Worm (Caenorhabditis elegans) whole organism, L2 larva: ENCODE data around the gene pkc-3.
A peak's percentile ranks its signal among the peaks of the same experiment; 100 is the strongest.

ENCODE experiments used
- C34F6.9 ChIP-seq: fragments of 150-350 bp; optimal IDR thresholded peaks from 2 replicates; lab custom pipeline; 2014; ENCODE audit warnings: missing biosample characterization, missing genetic modification characterization
- F13H6.1 ChIP-seq: sonication (generic microtip); optimal IDR thresholded peaks from 2 replicates; lab custom pipeline; 2016; ENCODE audit warnings: missing genetic modification characterization, missing compliant biosample characterization
- R02D3.7 ChIP-seq: fragments of 150-350 bp; optimal IDR thresholded peaks from 2 replicates; lab custom pipeline; 2014; ENCODE audit warnings: missing biosample characterization, missing genetic modification characterization
- Y55F3AM.14 ChIP-seq: fragments of 200-800 bp; sonication (Bioruptor generic); optimal IDR thresholded peaks from 2 replicates; lab custom pipeline; 2018; ENCODE audit warnings: mild to moderate bottlenecking, missing genetic modification characterization, missing compliant biosample characterization
- ZK546.5 ChIP-seq: sonication (generic microtip); optimal IDR thresholded peaks from 2 replicates; lab custom pipeline; 2017; ENCODE audit warnings: missing biosample characterization, missing genetic modification characterization
- alr-1 ChIP-seq: fragments of 150-350 bp; optimal IDR thresholded peaks from 2 replicates; lab custom pipeline; 2014; ENCODE audit warnings: missing biosample characterization, missing genetic modification characterization
- aly-2 ChIP-seq: fragments of 150-350 bp; optimal IDR thresholded peaks from 2 replicates; lab custom pipeline; 2014; ENCODE audit warnings: missing biosample characterization, missing genetic modification characterization
- ama-1 ChIP-seq: fragments of 150-350 bp; optimal IDR thresholded peaks from 2 replicates; lab custom pipeline; 2018; ENCODE audit warnings: inconsistent platforms
- blmp-1 ChIP-seq: sonication (generic microtip); optimal IDR thresholded peaks from 2 replicates; lab custom pipeline; 2017; ENCODE audit warnings: missing genetic modification characterization, mild to moderate bottlenecking, missing compliant biosample characterization, antibody characterized with exemption, moderate library complexity; ENCODE audit not compliant: insufficient read depth
- ceh-16 ChIP-seq: fragments of 150-350 bp; optimal IDR thresholded peaks from 2 replicates; lab custom pipeline; 2014; ENCODE audit warnings: missing biosample characterization, missing genetic modification characterization
- ceh-82 ChIP-seq: fragments of 150-350 bp; optimal IDR thresholded peaks from 2 replicates; lab custom pipeline; 2014; ENCODE audit warnings: missing biosample characterization, missing genetic modification characterization
- crh-2 ChIP-seq: sonication (generic microtip); optimal IDR thresholded peaks from 2 replicates; lab custom pipeline; 2017; ENCODE audit warnings: missing biosample characterization, missing genetic modification characterization
- dmd-4 ChIP-seq: sonication (generic microtip); optimal IDR thresholded peaks from 2 replicates; lab custom pipeline; 2017; ENCODE audit warnings: missing biosample characterization, missing genetic modification characterization
- egl-27 ChIP-seq: sonication (generic microtip); optimal IDR thresholded peaks from 3 replicates; lab custom pipeline; 2017; ENCODE audit warnings: missing biosample characterization, missing genetic modification reagents, missing genetic modification characterization
- elt-3 ChIP-seq: sonication (generic microtip); optimal IDR thresholded peaks from 2 replicates; lab custom pipeline; 2017; ENCODE audit warnings: missing biosample characterization, missing genetic modification characterization
- fos-1 ChIP-seq: fragments of 150-350 bp; optimal IDR thresholded peaks from 2 replicates; lab custom pipeline; 2014; ENCODE audit warnings: missing biosample characterization, missing genetic modification characterization
- gmeb-1 ChIP-seq: fragments of 150-350 bp; optimal IDR thresholded peaks from 2 replicates; lab custom pipeline; 2014; ENCODE audit warnings: missing biosample characterization, missing genetic modification characterization
- lin-11 ChIP-seq: fragments of 150-350 bp; sonication (generic microtip); optimal IDR thresholded peaks from 2 replicates; lab custom pipeline; 2014; ENCODE audit warnings: missing biosample characterization, missing genetic modification characterization, inconsistent platforms, mixed read lengths
- lin-13 ChIP-seq: fragments of 150-350 bp; optimal IDR thresholded peaks from 2 replicates; lab custom pipeline; 2014; ENCODE audit warnings: missing biosample characterization, missing genetic modification reagents, missing genetic modification characterization
- lin-39 ChIP-seq: fragments of 150-350 bp; optimal IDR thresholded peaks from 2 replicates; lab custom pipeline; 2014; ENCODE audit warnings: missing biosample characterization, missing genetic modification reagents, missing genetic modification characterization
- lsy-2 ChIP-seq, 2 experiments: fragments of 150-350 bp in 1 of 2; sonication (generic microtip) in 1 of 2; optimal IDR thresholded peaks; 2 replicates each; lab custom pipeline; 2014 to 2017; ENCODE audit warnings: missing biosample characterization in 2 of 2, missing genetic modification characterization in 2 of 2
- mab-5 ChIP-seq: fragments of 150-350 bp; optimal IDR thresholded peaks from 2 replicates; lab custom pipeline; 2014; ENCODE audit warnings: missing biosample characterization, missing genetic modification characterization
- mbf-1 ChIP-seq: sonication (generic microtip); optimal IDR thresholded peaks from 2 replicates; lab custom pipeline; 2017; ENCODE audit warnings: missing biosample characterization, missing genetic modification characterization
- mdl-1 ChIP-seq, 2 experiments: fragments of 150-350 bp in 1 of 2; sonication (generic microtip) in 1 of 2; optimal IDR thresholded peaks; 2 replicates each; lab custom pipeline; 2017; ENCODE audit warnings: missing biosample characterization in 2 of 2, missing genetic modification characterization in 2 of 2
- nhr-10 ChIP-seq: sonication (generic microtip); optimal IDR thresholded peaks from 2 replicates; lab custom pipeline; 2017; ENCODE audit warnings: missing biosample characterization, missing genetic modification characterization
- nhr-11 ChIP-seq: fragments of 150-350 bp; optimal IDR thresholded peaks from 2 replicates; lab custom pipeline; 2014; ENCODE audit warnings: missing biosample characterization, missing genetic modification characterization
- nhr-12 ChIP-seq: fragments of 150-350 bp; optimal IDR thresholded peaks from 2 replicates; lab custom pipeline; 2014; ENCODE audit warnings: missing biosample characterization, missing genetic modification characterization
- nhr-129 ChIP-seq: fragments of 150-350 bp; optimal IDR thresholded peaks from 2 replicates; lab custom pipeline; 2014; ENCODE audit warnings: missing biosample characterization, missing genetic modification characterization
- nhr-21 ChIP-seq: fragments of 150-350 bp; optimal IDR thresholded peaks from 2 replicates; lab custom pipeline; 2014; ENCODE audit warnings: missing biosample characterization, missing genetic modification characterization
- nhr-23 ChIP-seq: fragments of 150-350 bp; optimal IDR thresholded peaks from 2 replicates; lab custom pipeline; 2014; ENCODE audit warnings: missing biosample characterization, missing genetic modification reagents, missing genetic modification characterization
- nhr-237 ChIP-seq: fragments of 150-350 bp; optimal IDR thresholded peaks from 2 replicates; lab custom pipeline; 2014; ENCODE audit warnings: missing biosample characterization, missing genetic modification characterization
- nhr-25 ChIP-seq: fragments of 150-350 bp; sonication (generic microtip); optimal IDR thresholded peaks from 3 replicates; lab custom pipeline; 2014; ENCODE audit warnings: missing biosample characterization, missing genetic modification characterization
- nhr-6 ChIP-seq: fragments of 150-350 bp; optimal IDR thresholded peaks from 2 replicates; lab custom pipeline; 2014; ENCODE audit warnings: missing biosample characterization, missing genetic modification characterization
- nhr-77 ChIP-seq: fragments of 150-350 bp; optimal IDR thresholded peaks from 2 replicates; lab custom pipeline; 2014; ENCODE audit warnings: missing biosample characterization, missing genetic modification characterization
- peb-1 ChIP-seq: fragments of 150-350 bp; optimal IDR thresholded peaks from 2 replicates; lab custom pipeline; 2014; ENCODE audit warnings: missing biosample characterization, missing genetic modification characterization
- sem-4 ChIP-seq: fragments of 150-350 bp; optimal IDR thresholded peaks from 2 replicates; lab custom pipeline; 2014; ENCODE audit warnings: missing biosample characterization, missing genetic modification reagents, missing genetic modification characterization
- skn-1 ChIP-seq: sonication (generic microtip); optimal IDR thresholded peaks from 2 replicates; lab custom pipeline; 2017; ENCODE audit warnings: missing biosample characterization, missing genetic modification characterization
- sma-3 ChIP-seq: sonication (generic microtip); optimal IDR thresholded peaks from 2 replicates; lab custom pipeline; 2016; ENCODE audit warnings: missing genetic modification reagents, missing genetic modification characterization, missing compliant biosample characterization
- sma-9 ChIP-seq, 2 experiments: fragments of 150-350 bp in 1 of 2; sonication (generic microtip) in 1 of 2; optimal IDR thresholded peaks; 2 replicates each; lab custom pipeline; 2014 to 2016; ENCODE audit warnings: missing genetic modification characterization in 2 of 2, mild to moderate bottlenecking in 1 of 2, missing biosample characterization in 1 of 2, missing compliant biosample characterization in 1 of 2, missing genetic modification reagents in 1 of 2, moderate library complexity in 1 of 2
- snpc-4 ChIP-seq: fragments of 150-350 bp; optimal IDR thresholded peaks from 2 replicates; lab custom pipeline; 2014; ENCODE audit warnings: missing biosample characterization, missing genetic modification characterization
- unc-39 ChIP-seq: fragments of 150-350 bp; optimal IDR thresholded peaks from 2 replicates; lab custom pipeline; 2014; ENCODE audit warnings: missing biosample characterization, missing genetic modification characterization
- unc-55 ChIP-seq: fragments of 150-350 bp; sonication (generic microtip); optimal IDR thresholded peaks from 3 replicates; lab custom pipeline; 2014; ENCODE audit warnings: missing biosample characterization, missing genetic modification reagents, missing genetic modification characterization
- unc-62 ChIP-seq: fragments of 150-350 bp; optimal IDR thresholded peaks from 2 replicates; lab custom pipeline; 2014; ENCODE audit warnings: missing biosample characterization, missing genetic modification reagents, missing genetic modification characterization
- zag-1 ChIP-seq: fragments of 150-350 bp; optimal IDR thresholded peaks from 2 replicates; lab custom pipeline; 2014; ENCODE audit warnings: missing biosample characterization, missing genetic modification characterization
- ztf-1 ChIP-seq: fragments of 200-800 bp; sonication (Bioruptor generic); conservative IDR thresholded peaks from 2 replicates; pipeline ENCODE4 v1.3.6; 2022; ENCODE audit warnings: missing genetic modification characterization, missing compliant biosample characterization
- ztf-11 ChIP-seq: sonication (generic microtip); optimal IDR thresholded peaks from 2 replicates; lab custom pipeline; 2017; ENCODE audit warnings: missing biosample characterization, missing genetic modification characterization
- ztf-4 ChIP-seq: fragments of 150-350 bp; optimal IDR thresholded peaks from 2 replicates; lab custom pipeline; 2014; ENCODE audit warnings: missing biosample characterization, missing genetic modification characterization

Gene pkc-3

ce11 chrII:5353642-5354041 is 26.2 kb upstream of the pkc-3 start:
- TF ChIP-seq Y55F3AM.14 (GFP tag; lab: Kevin White, UChicago): peak; percentile 25
- TF ChIP-seq lsy-2 (tag; optimal IDR thresholded peaks at IDR 0.05; lab: Kevin White, UChicago): peak in 1 of 2 experiments; percentile 22
- TF ChIP-seq sma-9 (GFP tag; optimal IDR thresholded peaks at IDR 0.05; lab: Kevin White, UChicago): peak; percentile 17
- TF ChIP-seq sma-9 (tag; optimal IDR thresholded peaks at IDR 0.05; lab: Kevin White, UChicago): no peak
- TF ChIP-seq sma-3 (GFP tag; lab: Kevin White, UChicago): peak; percentile 22
- TF ChIP-seq lin-13 (GFP tag; lab: Kevin White, UChicago): no peak
- TF ChIP-seq, all 48 proteins: peak for 4

ce11 chrII:5355384-5355783 is 24.4 kb upstream of the pkc-3 start, which contains the start of gene srg-69:
srg-69 (plus strand) TSS chrII:5355684.
- TF ChIP-seq ceh-82 (tag; lab: Kevin White, UChicago) (no peak), crh-2 (tag; lab: Kevin White, UChicago) (no peak), ceh-16 (tag; lab: Kevin White, UChicago) (no peak), nhr-237 (tag; lab: Kevin White, UChicago) (no peak), nhr-12 (tag; lab: Kevin White, UChicago) (no peak), ztf-1 (no peak), sma-9 (GFP tag; optimal IDR thresholded peaks at IDR 0.05; lab: Kevin White, UChicago) (no peak), sma-9 (tag; optimal IDR thresholded peaks at IDR 0.05; lab: Kevin White, UChicago) (no peak)

ce11 chrII:5358137-5358745 is 21.6 kb upstream of the pkc-3 start, which contains the start of the genes F09E5.11 and bmy-1:
F09E5.11 (minus strand) TSS chrII:5358187.
bmy-1 (plus strand) TSS chrII:5358695.
- TF ChIP-seq mdl-1 (tag; optimal IDR thresholded peaks at IDR 0.05; lab: Kevin White, UChicago) (peak in 1 of 2 experiments; percentile 51), alr-1 (no peak), sma-9 (GFP tag; optimal IDR thresholded peaks at IDR 0.05; lab: Kevin White, UChicago) (peak; percentile 79), sma-9 (tag; optimal IDR thresholded peaks at IDR 0.05; lab: Kevin White, UChicago) (no peak), ama-1 (no peak), egl-27 (tag; lab: Kevin White, UChicago) (no peak), F13H6.1 (tag; lab: Kevin White, UChicago) (peak; percentile 83), skn-1 (tag; lab: Kevin White, UChicago) (peak; percentile 41), elt-3 (no peak), ztf-4 (tag; lab: Kevin White, UChicago) (peak; percentile 63), unc-55 (GFP tag; lab: Kevin White, UChicago) (peak; percentile 94), ztf-1 (no peak), Y55F3AM.14 (GFP tag; lab: Kevin White, UChicago) (peak; percentile 61), nhr-25 (tag; lab: Kevin White, UChicago) (peak; percentile 53), C34F6.9 (peak; percentile 84), dmd-4 (tag; lab: Kevin White, UChicago) (no peak), nhr-21 (tag; lab: Kevin White, UChicago) (peak; percentile 64), lin-39 (no peak), nhr-77 (tag; lab: Kevin White, UChicago) (no peak), nhr-6 (tag; lab: Kevin White, UChicago) (no peak), unc-39 (tag; lab: Kevin White, UChicago) (no peak), sem-4 (tag; lab: Kevin White, UChicago) (peak; percentile 76), nhr-237 (tag; lab: Kevin White, UChicago) (peak; percentile 52), unc-62 (GFP tag; lab: Kevin White, UChicago) (no peak), zag-1 (tag; lab: Kevin White, UChicago) (peak; percentile 72), snpc-4 (peak; percentile 54), crh-2 (tag; lab: Kevin White, UChicago) (peak; percentile 81), gmeb-1 (tag; lab: Kevin White, UChicago) (peak; percentile 83), ZK546.5 (tag; lab: Kevin White, UChicago) (peak; percentile 29), fos-1 (tag; lab: Kevin White, UChicago) (peak; percentile 56), nhr-11 (no peak), peb-1 (tag; lab: Kevin White, UChicago) (no peak), nhr-12 (tag; lab: Kevin White, UChicago) (no peak), ztf-11 (tag; lab: Kevin White, UChicago) (no peak), lin-11 (tag; lab: Kevin White, UChicago) (peak; percentile 89), lsy-2 (tag; optimal IDR thresholded peaks at IDR 0.05; lab: Kevin White, UChicago) (peak; percentile 59 to 85), R02D3.7 (peak; percentile 87), nhr-10 (no peak), ceh-82 (tag; lab: Kevin White, UChicago) (peak; percentile 43), mab-5 (tag; lab: Kevin White, UChicago) (peak; percentile 56), blmp-1 (tag; lab: Kevin White, UChicago) (peak; percentile 10), mbf-1 (tag; lab: Kevin White, UChicago) (no peak), lin-13 (GFP tag; lab: Kevin White, UChicago) (peak; percentile 86), ceh-16 (tag; lab: Kevin White, UChicago) (peak; percentile 19), nhr-129 (tag; lab: Kevin White, UChicago) (peak; percentile 80), aly-2 (no peak), nhr-23 (tag; lab: Kevin White, UChicago) (no peak)
